Fruit fly (Drosophila melanogaster): ENCODE measurements around the gene CG7091.

The CG7091 gene

DNA sequence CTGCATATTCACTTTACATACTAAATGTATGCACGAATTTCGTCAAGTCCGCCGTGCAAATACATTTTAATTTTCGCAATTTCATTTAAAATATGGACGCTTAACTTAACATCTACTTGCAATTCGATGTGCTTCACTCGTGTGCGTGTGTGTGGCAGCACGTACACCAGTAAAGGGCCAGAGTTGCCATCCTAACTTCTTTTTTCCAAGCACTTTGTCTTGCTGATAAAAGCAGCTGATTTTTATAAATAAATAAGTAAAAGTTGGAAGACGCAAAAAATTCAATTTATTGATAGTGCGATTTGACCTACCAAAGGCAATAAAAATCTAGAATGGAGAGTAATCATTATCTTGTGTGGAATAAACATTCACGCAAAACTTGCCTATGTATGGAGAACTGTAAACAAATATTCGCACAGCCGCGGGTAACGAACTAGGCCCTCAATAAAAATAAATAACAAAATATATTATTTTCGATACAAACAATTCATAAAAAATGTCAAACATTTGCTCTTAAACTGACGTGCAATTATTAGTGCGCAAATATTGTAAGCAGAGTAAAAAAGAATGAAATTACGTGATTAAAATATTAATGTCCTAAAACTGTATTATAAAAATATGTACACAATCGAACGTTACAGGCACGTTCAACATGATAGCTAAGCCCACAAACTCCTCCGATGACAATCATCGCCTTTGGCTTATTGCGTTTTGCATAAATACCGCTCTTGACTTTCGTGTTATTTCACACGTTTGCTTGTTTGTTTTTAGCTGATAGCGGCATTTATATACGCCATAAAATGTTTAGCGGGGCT lies 4.6 kb downstream of the CG7091 start (continued):
- TF ChIP-seq Xbp1 (GFP tag; optimal IDR thresholded peaks at IDR 0.05): peak; percentile 69
- peak; percentile 31; the same call in 1 of the 4 replicates for TF ChIP-seq Dll (GFP tag; IDR thresholded peaks at IDR 0.05; ENCODE audit: partially characterized antibody)
- peak; percentile 29 for TF ChIP-seq kni (GFP tag; optimal IDR thresholded peaks at IDR 0.05)
- no peak for TF ChIP-seq CG4404 (GFP tag; IDR thresholded peaks at IDR 0.05)
- peak; percentile 38 for TF ChIP-seq CG14710 (tag; optimal IDR thresholded peaks at IDR 0.05)
- TF ChIP-seq vfl (GFP tag; optimal IDR thresholded peaks at IDR 0.05): no peak
- TF ChIP-seq Ssrp (tag; optimal IDR thresholded peaks at IDR 0.05): peak; percentile 67
- peak; percentile 24 for TF ChIP-seq CG30020 (tag; optimal IDR thresholded peaks at IDR 0.05)
- TF ChIP-seq Rfx (GFP tag; IDR thresholded peaks at IDR 0.05): peak; percentile 80; the same call in 1 of the 2 replicates
- no peak for TF ChIP-seq pb (GFP tag; optimal IDR thresholded peaks at IDR 0.05)
- TF ChIP-seq CG17186 (GFP tag; optimal IDR thresholded peaks at IDR 0.05): no peak
- no peak for TF ChIP-seq chif (GFP tag; optimal IDR thresholded peaks at IDR 0.05)
- TF ChIP-seq mld (GFP tag; IDR thresholded peaks at IDR 0.05; ENCODE audit: partially characterized antibody): no peak
- TF ChIP-seq Ravus (GFP tag; IDR thresholded peaks at IDR 0.05): no peak; the same call in 1 of the 2 replicates
- peak; percentile 15; the same call in 1 of the 3 replicates for TF ChIP-seq CG11456 (GFP tag; IDR thresholded peaks at IDR 0.05)
- 0 out of 2 replicates have a peak, but pooled peaks have one; percentile 33 for TF ChIP-seq CG7372 (GFP tag; IDR thresholded peaks at IDR 0.05)
- 0 out of 2 replicates have a peak, but pooled peaks have one; percentile 26 for TF ChIP-seq CG17612 (GFP tag; IDR thresholded peaks at IDR 0.05)
- peak; percentile 16 for TF ChIP-seq Mad (GFP tag; optimal IDR thresholded peaks at IDR 0.05)
- TF ChIP-seq CG14667 (GFP tag; IDR thresholded peaks at IDR 0.05): peak; percentile 35; the same call in 1 of the 2 replicates
- peak; percentile 52 for TF ChIP-seq Nf-YB (GFP tag; optimal IDR thresholded peaks at IDR 0.05)
- no peak for TF ChIP-seq CG3726 (GFP tag; IDR thresholded peaks at IDR 0.05)
- TF ChIP-seq CG33213 (GFP tag; optimal IDR thresholded peaks at IDR 0.05): no peak
- no peak for TF ChIP-seq unc-4 (GFP tag; IDR thresholded peaks at IDR 0.05; ENCODE audit: partially characterized antibody)
- peak; percentile 51 for TF ChIP-seq CG8281 (tag; optimal IDR thresholded peaks at IDR 0.05)
- TF ChIP-seq hkb (optimal IDR thresholded peaks at IDR 0.05): no peak
- peak; percentile 82; the same call in 1 of the 2 replicates for TF ChIP-seq hkb (GFP tag; IDR thresholded peaks at IDR 0.05)
- TF ChIP-seq CG13624 (GFP tag; optimal IDR thresholded peaks at IDR 0.05): peak; percentile 38
- peak; percentile 59 for TF ChIP-seq CG15514 (GFP tag; optimal IDR thresholded peaks at IDR 0.05)
- peak; percentile 34 for TF ChIP-seq CG4424 (GFP tag; optimal IDR thresholded peaks at IDR 0.05)
- TF ChIP-seq Bdp1 (GFP tag; optimal IDR thresholded peaks at IDR 0.05): no peak
- TF ChIP-seq CG15073 (GFP tag; optimal IDR thresholded peaks at IDR 0.05): no peak
- peak; percentile 79 for TF ChIP-seq bcd (GFP tag; optimal IDR thresholded peaks at IDR 0.05)
- TF ChIP-seq CG12391 (tag; optimal IDR thresholded peaks at IDR 0.05): peak; percentile 75
- TF ChIP-seq CG13894 (tag; optimal IDR thresholded peaks at IDR 0.05): peak; percentile 71
- TF ChIP-seq CG10654 (GFP tag; optimal IDR thresholded peaks at IDR 0.05): peak; percentile 10
- peak; percentile 81 for TF ChIP-seq sug (tag; optimal IDR thresholded peaks at IDR 0.05)
- no peak for TF ChIP-seq CTCF (GFP tag; optimal IDR thresholded peaks at IDR 0.05)
- no peak for TF ChIP-seq toy (GFP tag; IDR thresholded peaks at IDR 0.05)
- TF ChIP-seq ato (GFP tag; IDR thresholded peaks at IDR 0.05; ENCODE audit: partially characterized antibody): no peak
- no peak for TF ChIP-seq kah (GFP tag; optimal IDR thresholded peaks at IDR 0.05)
- peak; percentile 61 for TF ChIP-seq CG17829 (tag; optimal IDR thresholded peaks at IDR 0.05)
- no peak; the same call in 1 of the 2 replicates for TF ChIP-seq Bgb (GFP tag; IDR thresholded peaks at IDR 0.05; ENCODE audit: partially characterized antibody)
- TF ChIP-seq CG12744 (GFP tag; optimal IDR thresholded peaks at IDR 0.05): no peak
- TF ChIP-seq CG17802 (tag; optimal IDR thresholded peaks at IDR 0.05): no peak
- TF ChIP-seq ind (GFP tag; optimal IDR thresholded peaks at IDR 0.05): peak; percentile 65
- TF ChIP-seq Dbx (GFP tag; IDR thresholded peaks at IDR 0.05): no peak
- no peak for TF ChIP-seq sr (GFP tag; IDR thresholded peaks at IDR 0.05)
- no peak for TF ChIP-seq peb (GFP tag; IDR thresholded peaks at IDR 0.05)
- TF ChIP-seq CG11695 (GFP tag; IDR thresholded peaks at IDR 0.05): peak; percentile 56
